Worm (Caenorhabditis elegans): ENCODE data around the gene ltd-1.

ltd-1 gene

DNA sequence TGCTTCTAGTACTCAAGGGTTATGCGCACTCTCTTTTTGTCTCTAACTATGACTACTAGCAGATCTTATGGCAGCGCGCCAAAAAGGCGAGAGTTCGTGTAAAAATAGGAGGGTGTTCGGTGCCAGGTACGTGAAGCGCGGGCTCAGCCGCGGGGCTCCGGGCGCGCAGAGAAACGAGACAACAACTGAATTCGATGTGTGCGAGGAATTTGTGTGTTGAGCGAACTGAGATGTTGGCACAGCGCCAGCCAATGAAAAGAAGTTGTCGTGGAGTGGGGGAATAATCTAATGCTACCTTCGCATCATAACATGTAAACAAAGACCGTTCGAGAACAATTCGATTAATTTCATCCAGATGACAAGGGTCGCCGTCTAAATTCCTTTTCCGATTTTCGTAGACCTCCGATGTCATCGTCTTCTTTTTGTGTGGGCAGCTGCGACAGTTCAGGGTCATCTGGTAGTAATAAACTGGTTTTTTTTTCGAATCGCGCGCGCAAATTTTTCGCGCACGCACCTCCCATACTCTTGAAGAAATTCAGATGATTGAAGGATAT lies 38.9 kb upstream of the ltd-1 start (continued):
- TF ChIP-seq egl-27 (tag; optimal IDR thresholded peaks at IDR 0.05) (no peak), hif-1 (tag; optimal IDR thresholded peaks at IDR 0.05) (peak in 1 of 2 experiments; percentile 43), saeg-2 (GFP tag; IDR thresholded peaks at IDR 0.05) (no peak), fos-1 (tag; optimal IDR thresholded peaks at IDR 0.05) (no peak), hlh-30 (tag; optimal IDR thresholded peaks at IDR 0.05; ENCODE audit: insufficient read depth) (peak; percentile 54), ceh-82 (tag; optimal IDR thresholded peaks at IDR 0.05) (no peak), ztf-7 (tag; optimal IDR thresholded peaks at IDR 0.05) (no peak)

DNA sequence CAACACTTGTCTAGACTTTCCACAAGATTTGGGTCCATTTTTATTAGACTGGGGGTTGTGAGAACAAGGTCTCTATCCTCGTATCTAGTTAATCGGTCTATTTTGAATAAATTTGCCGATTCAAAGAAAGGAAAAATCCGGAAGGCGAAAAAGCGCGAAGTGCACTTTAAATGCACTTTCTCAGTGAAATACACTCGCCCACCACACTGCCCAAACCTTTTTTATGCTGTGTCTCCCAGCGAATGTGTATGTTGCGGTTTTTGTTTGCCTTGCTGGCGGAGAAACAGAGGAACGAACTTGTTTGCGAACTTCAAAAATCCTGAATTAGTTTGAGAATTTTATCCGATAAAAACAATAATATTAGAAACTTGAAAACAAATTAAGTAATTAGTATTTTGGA lies 38.2 kb upstream of the ltd-1 start:
- TF ChIP-seq lin-13 (GFP tag; optimal IDR thresholded peaks at IDR 0.05), result no peak
- peak; percentile 44 for TF ChIP-seq mes-2 (tag; optimal IDR thresholded peaks at IDR 0.05; ENCODE audit: poor library complexity, severe bottlenecking)
- TF ChIP-seq lin-1 (GFP tag; IDR thresholded peaks at IDR 0.05), result no peak
- peak; percentile 20 for TF ChIP-seq mep-1 (tag; optimal IDR thresholded peaks at IDR 0.05)
- no peak for TF ChIP-seq pqm-1 (tag; optimal IDR thresholded peaks at IDR 0.05)
- TF ChIP-seq nhr-25 (tag; optimal IDR thresholded peaks at IDR 0.05; ENCODE audit: borderline replicate concordance, insufficient read depth), result no peak
- no peak for TF ChIP-seq zfp-3 (GFP tag; conservative IDR thresholded peaks at IDR 0.05)
- no peak for TF ChIP-seq nhr-237 (tag; optimal IDR thresholded peaks at IDR 0.05)
- TF ChIP-seq hlh-30 (tag; optimal IDR thresholded peaks at IDR 0.05; ENCODE audit: insufficient read depth), result no peak
- no peak for TF ChIP-seq T20F7.1 (GFP tag; optimal IDR thresholded peaks at IDR 0.05)
- no peak for TF ChIP-seq set-16 (GFP tag; IDR thresholded peaks at IDR 0.05)
- TF ChIP-seq pha-4 (GFP tag; IDR thresholded peaks at IDR 0.05), result no peak
- TF ChIP-seq pha-4 (tag; optimal IDR thresholded peaks at IDR 0.05), result no peak
- no peak for TF ChIP-seq nhr-102 (tag; optimal IDR thresholded peaks at IDR 0.05)
- no peak for TF ChIP-seq D1046.2 (GFP tag; IDR thresholded peaks at IDR 0.05)
- TF ChIP-seq F44E2.7 (GFP tag; IDR thresholded peaks at IDR 0.05), result no peak
- TF ChIP-seq lin-38 (GFP tag; IDR thresholded peaks at IDR 0.05), result no peak
- TF ChIP-seq saeg-2 (GFP tag; IDR thresholded peaks at IDR 0.05), result peak; percentile 12; the same call in 1 of the 2 replicates
- no peak for TF ChIP-seq mdt-29 (GFP tag; IDR thresholded peaks at IDR 0.05)
- no peak for TF ChIP-seq dve-1 (tag; optimal IDR thresholded peaks at IDR 0.05; ENCODE audit: insufficient read depth)
- no peak for TF ChIP-seq attf-4 (tag; optimal IDR thresholded peaks at IDR 0.05)
- no peak for TF ChIP-seq php-3 (GFP tag; IDR thresholded peaks at IDR 0.05)
- peak; percentile 9 for TF ChIP-seq ama-1 (optimal IDR thresholded peaks at IDR 0.05)

DNA sequence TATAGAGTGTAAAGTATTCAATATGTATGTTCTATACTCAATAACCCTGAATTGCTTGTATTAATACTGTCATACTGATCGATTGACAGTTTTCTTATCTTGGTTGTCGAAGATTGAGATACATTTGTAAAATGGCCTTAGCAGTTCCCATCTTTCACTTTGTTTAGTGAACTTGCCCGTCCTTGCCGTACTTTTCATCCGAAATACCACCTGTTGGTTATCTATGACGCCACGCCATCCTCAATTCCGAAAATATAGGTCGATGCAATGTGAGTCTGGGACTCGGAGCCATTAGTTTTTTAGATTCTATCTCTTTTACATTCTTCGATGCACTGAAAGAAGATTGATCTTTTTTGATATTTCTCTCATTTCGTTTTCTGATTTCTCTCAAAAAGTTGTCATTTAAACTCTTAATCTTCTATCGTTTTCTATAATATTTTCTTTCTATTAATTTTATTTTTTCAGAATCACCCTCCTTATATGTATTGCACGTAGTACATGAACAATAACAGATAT lies 37.0 kb upstream of the ltd-1 start, which contains the start of gene ulp-4:
Gene ulp-4 (plus strand): TSS at position 466 of the 516 bp plus-strand sequence.
- no peak for TF ChIP-seq dmd-8 (GFP tag; IDR thresholded peaks at IDR 0.05)
- TF ChIP-seq unc-62 (GFP tag; optimal IDR thresholded peaks at IDR 0.05 in 1 of 2), result peak in 1 of 2 experiments; percentile 73
- TF ChIP-seq unc-62 (tag; optimal IDR thresholded peaks at IDR 0.05), result no peak
- no peak for TF ChIP-seq egl-27 (tag; optimal IDR thresholded peaks at IDR 0.05)
- no peak for TF ChIP-seq set-16 (GFP tag; IDR thresholded peaks at IDR 0.05)
- peak; percentile 26 for TF ChIP-seq dve-1 (tag; optimal IDR thresholded peaks at IDR 0.05; ENCODE audit: insufficient read depth)
- TF ChIP-seq sdz-12 (GFP tag; optimal IDR thresholded peaks at IDR 0.05), result no peak
- TF ChIP-seq snpc-1.2 (GFP tag; IDR thresholded peaks at IDR 0.05), result no peak
- TF ChIP-seq tra-1 (GFP tag; IDR thresholded peaks at IDR 0.05), result peak; percentile 40; the same call in 1 of the 2 replicates
- TF ChIP-seq lsy-2 (tag; optimal IDR thresholded peaks at IDR 0.05), result peak in 1 of 2 experiments; percentile 19
- TF ChIP-seq zfp-2 (tag; optimal IDR thresholded peaks at IDR 0.05), result no peak
- peak in 1 of 2 experiments; percentile 10 for TF ChIP-seq daf-16 (GFP tag; optimal IDR thresholded peaks at IDR 0.05)
- TF ChIP-seq daf-16 (tag; optimal IDR thresholded peaks at IDR 0.05), result no peak
- TF ChIP-seq snpc-4 (tag; optimal IDR thresholded peaks at IDR 0.05), result no peak
- TF ChIP-seq hlh-11 (tag; optimal IDR thresholded peaks at IDR 0.05), result peak; percentile 18
- no peak for TF ChIP-seq nhr-11 (tag; optimal IDR thresholded peaks at IDR 0.05)
- TF ChIP-seq dmd-6 (GFP tag; IDR thresholded peaks at IDR 0.05), result peak; percentile 46; the same call in 1 of the 2 replicates
- TF ChIP-seq aha-1 (tag), result peak; percentile 70
- TF ChIP-seq nhr-77 (tag; optimal IDR thresholded peaks at IDR 0.05), result no peak
- peak; percentile 30 for TF ChIP-seq nhr-25 (tag; optimal IDR thresholded peaks at IDR 0.05; ENCODE audit: borderline replicate concordance, insufficient read depth)
- peak; percentile 30 for TF ChIP-seq mes-2 (tag; optimal IDR thresholded peaks at IDR 0.05; ENCODE audit: poor library complexity, severe bottlenecking)
